Fruit fly (Drosophila melanogaster): ENCODE data around the gene CG33124.

DNA sequence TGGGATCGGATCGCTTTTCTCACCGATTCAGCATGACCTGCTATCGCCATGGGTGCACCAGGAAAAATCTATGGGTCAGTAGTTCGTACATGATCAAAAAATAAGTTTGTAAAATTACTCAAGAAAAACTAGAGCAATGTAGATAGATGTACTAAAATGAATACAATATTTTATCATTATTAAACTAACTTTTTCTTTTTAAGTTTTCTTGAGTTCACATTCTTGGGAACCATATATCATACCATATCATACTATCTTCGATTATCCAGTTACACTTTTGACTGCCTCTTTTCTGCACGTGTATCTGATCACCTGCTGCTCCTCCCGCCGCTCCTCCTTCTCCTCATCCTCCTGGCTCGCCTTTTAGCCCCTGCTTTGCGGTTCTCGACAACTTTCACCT lies 23.5 kb downstream of the CG33124 start:
- TF ChIP-seq ttk (optimal IDR thresholded peaks at IDR 0.05) (no peak), insv (optimal IDR thresholded peaks at IDR 0.05) (no peak), psq (optimal IDR thresholded peaks at IDR 0.05) (no peak)
